Worm (Caenorhabditis elegans): Measurements from ENCODE around the gene K07C11.8.

ce11 chrV:8190016-8190415 is 27.7 kb downstream of the K07C11.8 start, which contains the start of gene F20D6.12:
- no peak for TF ChIP-seq ama-1 (optimal IDR thresholded peaks at IDR 0.05)
- no peak for TF ChIP-seq nhr-12 (tag; optimal IDR thresholded peaks at IDR 0.05)
- TF ChIP-seq aly-2 (tag; optimal IDR thresholded peaks at IDR 0.05) = no peak
- TF ChIP-seq R02D3.7 (tag; optimal IDR thresholded peaks at IDR 0.05) = no peak
- TF ChIP-seq fos-1 (tag; optimal IDR thresholded peaks at IDR 0.05) = no peak
- no peak for TF ChIP-seq ceh-16 (tag; optimal IDR thresholded peaks at IDR 0.05)
- no peak for TF ChIP-seq ztf-11 (tag; optimal IDR thresholded peaks at IDR 0.05)
- TF ChIP-seq blmp-1 (tag; optimal IDR thresholded peaks at IDR 0.05; ENCODE audit: insufficient read depth) = no peak
- no peak for TF ChIP-seq snpc-4 (tag; optimal IDR thresholded peaks at IDR 0.05)
- TF ChIP-seq mbf-1 (tag; optimal IDR thresholded peaks at IDR 0.05) = no peak

Measured in whole organism, L2 larva.